Worm (Caenorhabditis elegans): Measurements from ENCODE around the gene srw-3.
"Not testable (repeated sequence)": the region's sequence is repeated elsewhere in the genome, so short reads cannot be mapped to it uniquely, and the experiment has no call there.

srw-3 gene

DNA sequence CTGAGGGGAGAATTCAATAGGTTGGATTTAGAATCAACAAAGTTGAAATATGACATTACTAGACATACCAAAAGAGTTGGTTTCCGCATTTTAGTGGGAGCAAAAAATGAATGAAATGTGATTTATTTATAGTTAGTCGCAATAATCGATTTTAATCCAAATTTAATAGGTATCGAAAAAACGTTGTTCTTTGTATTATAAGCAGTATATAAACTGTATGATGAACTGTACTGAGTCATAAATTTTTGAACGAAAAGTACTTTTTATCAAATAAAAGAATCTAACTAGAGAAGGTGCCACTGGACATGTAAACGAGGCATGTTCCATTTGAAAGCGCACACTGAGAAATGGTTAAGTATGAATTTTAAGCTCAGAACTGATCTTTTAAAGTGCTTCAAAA is 15.5 kb upstream of the srw-3 start, which contains the start of gene C12D5.9:
TSS of gene C12D5.9 (minus strand) at position 101 of the 400 bp plus-strand sequence.
- TF ChIP-seq daf-19 (GFP tag; conservative IDR thresholded peaks at IDR 0.05) = no peak
- TF ChIP-seq egl-27 (tag; optimal IDR thresholded peaks at IDR 0.05) = no peak
- no peak for TF ChIP-seq php-3 (GFP tag; IDR thresholded peaks at IDR 0.05)
- no peak for TF ChIP-seq gei-8 (GFP tag; optimal IDR thresholded peaks at IDR 0.05)
- no peak for TF ChIP-seq madf-5 (GFP tag; IDR thresholded peaks at IDR 0.05)
- no peak for TF ChIP-seq tra-1 (GFP tag; IDR thresholded peaks at IDR 0.05)
- TF ChIP-seq daf-16 (GFP tag; optimal IDR thresholded peaks at IDR 0.05) = no peak
- no peak for TF ChIP-seq daf-16 (tag; optimal IDR thresholded peaks at IDR 0.05)
- TF ChIP-seq mdt-29 (GFP tag; IDR thresholded peaks at IDR 0.05) = no peak
- TF ChIP-seq jun-1 (tag; optimal IDR thresholded peaks at IDR 0.05) = no peak
- TF ChIP-seq nhr-25 (tag; optimal IDR thresholded peaks at IDR 0.05; ENCODE audit: borderline replicate concordance, insufficient read depth) = no peak
- TF ChIP-seq Y5F2A.4 (GFP tag; optimal IDR thresholded peaks at IDR 0.05) = no peak

- TF ChIP-seq unc-62 (GFP tag; optimal IDR thresholded peaks at IDR 0.05 in 1 of 2) (peak in 1 of 2 experiments; percentile 90), unc-62 (tag; optimal IDR thresholded peaks at IDR 0.05) (no peak), zfp-3 (GFP tag; conservative IDR thresholded peaks at IDR 0.05) (no peak)
Measured at ce11 chrV:7690637-7691036, 14.8 kb upstream of the srw-3 start.

- TF ChIP-seq unc-39 (tag; optimal IDR thresholded peaks at IDR 0.05) = no peak
- no peak for TF ChIP-seq pqm-1 (tag; optimal IDR thresholded peaks at IDR 0.05)
- no peak for TF ChIP-seq vab-7 (GFP tag; IDR thresholded peaks at IDR 0.05)
- TF ChIP-seq nhr-10 (tag; optimal IDR thresholded peaks at IDR 0.05) = no peak
- no peak for TF ChIP-seq lin-39 (tag; optimal IDR thresholded peaks at IDR 0.05)
Measured at ce11 chrV:7693394-7693793, 12.0 kb upstream of the srw-3 start, which contains the start of gene C12D5.10. Gene C12D5.10, minus strand, starts transcription at chrV:7693494.

DNA sequence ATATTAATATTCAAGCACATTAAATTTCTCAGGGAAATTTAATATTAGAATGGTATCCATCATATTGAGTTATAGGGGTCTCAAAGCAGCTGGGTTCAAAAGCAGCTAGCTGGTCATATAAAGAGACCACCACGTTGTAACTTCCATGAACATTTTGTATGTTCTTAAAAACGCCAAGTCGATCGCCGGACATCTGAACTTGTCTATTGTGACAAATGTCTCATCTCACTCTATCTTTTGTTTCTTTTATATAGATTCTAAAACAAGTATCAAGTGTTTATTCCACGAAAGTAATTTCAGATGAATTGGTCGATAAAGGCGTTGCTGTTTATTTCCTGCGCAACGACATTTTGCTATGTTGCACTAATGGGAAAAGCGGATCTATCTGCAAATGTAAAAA is 8.6 kb upstream of the srw-3 start, which contains the start of gene ZK105.3:
TSS of gene ZK105.3 (plus strand) at position 301 of the 400 bp plus-strand sequence.
- TF ChIP-seq pha-4 (GFP tag; IDR thresholded peaks at IDR 0.05) = no peak
- no peak for TF ChIP-seq pha-4 (tag; optimal IDR thresholded peaks at IDR 0.05)
- no peak for TF ChIP-seq php-3 (GFP tag; IDR thresholded peaks at IDR 0.05)
- no peak for TF ChIP-seq mxl-2 (GFP tag; conservative IDR thresholded peaks at IDR 0.05)
- TF ChIP-seq nhr-28 (tag; optimal IDR thresholded peaks at IDR 0.05) = no peak
- TF ChIP-seq ama-1 (optimal IDR thresholded peaks at IDR 0.05) = no peak

DNA sequence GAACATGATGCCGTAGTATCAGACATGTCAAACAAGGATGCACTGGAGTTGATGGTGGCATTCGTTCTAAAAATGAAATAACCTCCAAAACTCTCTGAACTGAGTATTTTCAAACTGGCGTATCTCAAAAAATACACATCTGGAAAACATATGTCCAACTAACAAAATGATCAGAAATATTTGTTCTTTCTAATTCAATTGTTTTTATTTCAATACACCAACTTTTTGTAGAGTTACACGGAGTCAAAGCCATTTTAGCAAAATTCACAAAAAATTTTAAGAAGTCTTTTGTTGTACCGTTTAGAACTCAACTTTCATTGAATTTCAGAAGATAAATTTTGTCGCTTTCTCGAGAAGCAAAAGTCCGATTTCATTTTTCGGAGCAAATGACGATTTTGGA is 1.9 kb upstream of the srw-3 start, which contains the start of gene srsx-40:
TSS of gene srsx-40 (minus strand) at position 101 of the 400 bp plus-strand sequence.
- not testable (repeated sequence) for TF ChIP-seq lim-7 (GFP tag; IDR thresholded peaks at IDR 0.05); zip-2 (tag; optimal IDR thresholded peaks at IDR 0.05); jun-1 (tag; optimal IDR thresholded peaks at IDR 0.05)

DNA sequence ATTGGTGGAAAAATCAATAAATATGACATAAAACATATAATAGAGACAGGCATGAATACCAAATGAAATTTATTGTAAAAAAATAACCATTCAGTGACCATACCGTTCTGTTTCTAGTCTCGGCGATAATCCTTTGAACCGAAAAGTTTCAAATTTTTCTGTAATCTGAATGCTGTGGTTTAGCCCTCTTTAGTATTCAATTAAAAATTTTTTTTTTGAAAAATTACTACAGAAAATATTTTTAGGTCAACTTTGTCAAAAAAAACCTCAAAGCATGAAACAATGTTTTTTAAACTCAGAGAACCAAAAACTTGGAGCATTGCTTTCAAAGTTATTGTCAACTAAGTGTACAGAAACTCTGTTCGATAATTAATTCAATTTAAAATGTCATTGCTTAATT is 3.1 kb downstream of the srw-3 start, which contains the start of gene ZK105.11:
TSS of gene ZK105.11 (minus strand) at position 101 of the 400 bp plus-strand sequence.
- TF ChIP-seq mep-1 (tag; optimal IDR thresholded peaks at IDR 0.05) (no peak), lin-38 (GFP tag; IDR thresholded peaks at IDR 0.05) (no peak), mdt-29 (GFP tag; IDR thresholded peaks at IDR 0.05) (no peak), nhr-48 (tag; optimal IDR thresholded peaks at IDR 0.05) (no peak), nhr-25 (tag; optimal IDR thresholded peaks at IDR 0.05; ENCODE audit: borderline replicate concordance, insufficient read depth) (no peak)

DNA sequence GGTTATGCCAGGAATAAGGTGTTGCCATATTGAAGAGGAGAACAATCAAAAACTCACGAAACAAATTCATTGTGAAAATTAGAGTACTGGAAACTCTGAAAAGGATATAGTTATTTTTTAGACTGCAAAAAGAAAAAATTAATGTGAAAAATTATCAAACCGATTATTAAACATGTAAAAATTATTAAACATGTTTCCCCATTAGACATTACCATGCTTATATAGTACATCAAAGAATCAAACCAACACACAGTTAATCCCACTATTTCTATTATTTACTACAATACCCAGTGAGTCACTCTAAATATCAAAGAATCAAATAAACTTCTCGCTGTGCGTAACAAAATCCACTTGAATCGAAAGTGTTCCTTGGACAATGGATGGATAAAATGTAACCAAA is 7.7 kb downstream of the srw-3 start, which contains the start of gene ZK105.13:
TSS of gene ZK105.13 (minus strand) at position 101 of the 400 bp plus-strand sequence.
- no peak for TF ChIP-seq madf-9 (GFP tag; conservative IDR thresholded peaks at IDR 0.05)
- no peak for TF ChIP-seq sdz-12 (GFP tag; optimal IDR thresholded peaks at IDR 0.05)
- TF ChIP-seq nhr-76 (tag; optimal IDR thresholded peaks at IDR 0.05) = no peak
- TF ChIP-seq ceh-32 (tag; optimal IDR thresholded peaks at IDR 0.05; ENCODE audit: poor library complexity) = no peak
- TF ChIP-seq ceh-20 (GFP tag; IDR thresholded peaks at IDR 0.05) = no peak
- no peak for TF ChIP-seq egl-43 (GFP tag; IDR thresholded peaks at IDR 0.05)
- no peak for TF ChIP-seq ces-1 (GFP tag; optimal IDR thresholded peaks at IDR 0.05)
- TF ChIP-seq skn-1 (tag; optimal IDR thresholded peaks at IDR 0.05) = no peak
- TF ChIP-seq lim-7 (GFP tag; IDR thresholded peaks at IDR 0.05) = no peak
- no peak for TF ChIP-seq arid-1 (GFP tag; conservative IDR thresholded peaks at IDR 0.05)

Data from whole organism, L4 larva.